Fruit fly (Drosophila melanogaster) whole organism, embryonic: Measurements from ENCODE around the gene CG43402.

Experiments
- ATbp ChIP-seq: fragments of 200-800 bp; sonication (Bioruptor generic); optimal IDR thresholded peaks from 2 replicates; lab custom pipeline; 2017; ENCODE audit warnings: missing biosample characterization, mild to moderate bottlenecking, missing genetic modification characterization, missing genetic modification reagents
- Aef1 ChIP-seq: fragments of 200-800 bp; sonication (Bioruptor generic); IDR thresholded peaks from 3 replicates; pipeline ENCODE4 v1.3.6; 2022; ENCODE audit warnings: missing biosample characterization, missing genetic modification characterization
- Bdp1 ChIP-seq: fragments of 200-800 bp; sonication (Bioruptor generic); optimal IDR thresholded peaks from 3 replicates; lab custom pipeline; 2016; ENCODE audit warnings: missing biosample characterization, missing genetic modification characterization
- CG10543 ChIP-seq: fragments of 200-800 bp; sonication (Bioruptor generic); optimal IDR thresholded peaks from 3 replicates; lab custom pipeline; 2017; ENCODE audit warnings: missing biosample characterization, mild to moderate bottlenecking, missing genetic modification characterization, moderate library complexity
- CG10979 ChIP-seq: fragments of 200-800 bp; sonication (Bioruptor generic); optimal IDR thresholded peaks from 2 replicates; lab custom pipeline; 2018; ENCODE audit warnings: missing biosample characterization, mild to moderate bottlenecking, missing genetic modification characterization, moderate library complexity
- CG12391 ChIP-seq: fragments of 200-800 bp; sonication (Bioruptor generic); optimal IDR thresholded peaks from 3 replicates; lab custom pipeline; 2018; ENCODE audit warnings: missing biosample characterization, mild to moderate bottlenecking, missing genetic modification characterization, moderate library complexity
- CG12769 ChIP-seq: fragments of 200-800 bp; sonication (Bioruptor generic); optimal IDR thresholded peaks from 2 replicates; lab custom pipeline; 2019; ENCODE audit warnings: missing biosample characterization, mild to moderate bottlenecking, missing genetic modification characterization, moderate library complexity
- CG14014 ChIP-seq: fragments of 200-800 bp; sonication (Bioruptor generic); IDR thresholded peaks from 2 replicates; pipeline ENCODE4 v1.3.6; 2022; ENCODE audit warnings: missing biosample characterization, missing genetic modification characterization
- CG16813 ChIP-seq: fragments of 200-800 bp; sonication (Bioruptor generic); IDR thresholded peaks from 3 replicates; pipeline ENCODE4 v1.3.6; 2022; ENCODE audit warnings: missing biosample characterization, missing genetic modification characterization; ENCODE audit not compliant: partially characterized antibody
- CG16863 ChIP-seq: fragments of 200-800 bp; sonication (Bioruptor generic); optimal IDR thresholded peaks from 3 replicates; lab custom pipeline; 2016; ENCODE audit warnings: missing biosample characterization, missing genetic modification characterization
- CG17359 ChIP-seq: fragments of 200-800 bp; sonication (Bioruptor generic); optimal IDR thresholded peaks from 3 replicates; lab custom pipeline; 2018; ENCODE audit warnings: missing biosample characterization, mild to moderate bottlenecking, missing genetic modification characterization, moderate library complexity
- CG18262 ChIP-seq: fragments of 200-800 bp; optimal IDR thresholded peaks from 3 replicates; lab custom pipeline; 2019; ENCODE audit warnings: missing biosample characterization, mild to moderate bottlenecking, missing genetic modification characterization, moderate library complexity
- CG30020 ChIP-seq: fragments of 200-800 bp; optimal IDR thresholded peaks from 2 replicates; lab custom pipeline; 2019; ENCODE audit warnings: missing biosample characterization, mild to moderate bottlenecking, missing genetic modification characterization, moderate library complexity
- CG30431 ChIP-seq: fragments of 200-800 bp; sonication (Bioruptor generic); optimal IDR thresholded peaks from 2 replicates; lab custom pipeline; 2017; ENCODE audit warnings: missing biosample characterization, missing genetic modification characterization
- CG32772 ChIP-seq: fragments of 200-800 bp; sonication (Bioruptor generic); IDR thresholded peaks from 2 replicates; pipeline ENCODE4 v1.3.6; 2022; ENCODE audit warnings: missing biosample characterization, missing genetic modification characterization
- CG3281 ChIP-seq: fragments of 200-800 bp; sonication (Bioruptor generic); optimal IDR thresholded peaks from 3 replicates; lab custom pipeline; 2017; ENCODE audit warnings: missing biosample characterization, mild to moderate bottlenecking, missing genetic modification characterization
- CG3407 ChIP-seq: fragments of 200-800 bp; sonication (Bioruptor generic); optimal IDR thresholded peaks from 2 replicates; lab custom pipeline; 2018; ENCODE audit warnings: missing biosample characterization, mild to moderate bottlenecking, missing genetic modification characterization
- CG34422 ChIP-seq: fragments of 200-800 bp; sonication (Bioruptor generic); IDR thresholded peaks from 3 replicates; pipeline ENCODE4 v1.3.6; 2022; ENCODE audit warnings: missing biosample characterization, missing genetic modification characterization
- CG3838 ChIP-seq: fragments of 200-800 bp; sonication (Bioruptor generic); optimal IDR thresholded peaks from 3 replicates; lab custom pipeline; 2016; ENCODE audit warnings: missing biosample characterization, missing genetic modification characterization
- CG6175 ChIP-seq: fragments of 200-800 bp; sonication (Bioruptor generic); IDR thresholded peaks from 3 replicates; pipeline ENCODE4 v1.3.6; 2022; ENCODE audit warnings: missing biosample characterization, missing genetic modification characterization
- CG6765 ChIP-seq: fragments of 200-800 bp; sonication (Bioruptor generic); optimal IDR thresholded peaks from 3 replicates; lab custom pipeline; 2017; ENCODE audit warnings: missing biosample characterization, mild to moderate bottlenecking, missing genetic modification characterization
- CG6813 ChIP-seq: fragments of 200-800 bp; sonication (Bioruptor generic); optimal IDR thresholded peaks from 2 replicates; lab custom pipeline; 2017; ENCODE audit warnings: missing biosample characterization, missing genetic modification characterization, mild to moderate bottlenecking, moderate library complexity, missing genetic modification reagents
- CG7786 ChIP-seq: fragments of 200-800 bp; sonication (Bioruptor generic); optimal IDR thresholded peaks from 2 replicates; lab custom pipeline; 2016; ENCODE audit warnings: missing biosample characterization, missing genetic modification characterization
- CG8359 ChIP-seq: fragments of 200-800 bp; sonication (Bioruptor generic); optimal IDR thresholded peaks from 2 replicates; lab custom pipeline; 2017; ENCODE audit warnings: missing biosample characterization, mild to moderate bottlenecking, missing genetic modification characterization, borderline replicate concordance
- CG9932 ChIP-seq: fragments of 200-800 bp; sonication (Bioruptor generic); IDR thresholded peaks from 2 replicates; pipeline ENCODE4 v1.3.6; 2022; ENCODE audit warnings: missing biosample characterization, missing genetic modification characterization
- Dad ChIP-seq: fragments of 200-800 bp; sonication (Bioruptor generic); optimal IDR thresholded peaks from 3 replicates; lab custom pipeline; 2016; ENCODE audit warnings: missing biosample characterization, missing genetic modification characterization
- Dip2 ChIP-seq: fragments of 200-800 bp; sonication (Bioruptor generic); IDR thresholded peaks from 2 replicates; pipeline ENCODE4 v1.3.6; 2022; ENCODE audit warnings: missing biosample characterization, missing genetic modification characterization
- Fer1 ChIP-seq: fragments of 200-800 bp; sonication (Bioruptor generic); optimal IDR thresholded peaks from 2 replicates; lab custom pipeline; 2017; ENCODE audit warnings: missing biosample characterization, mild to moderate bottlenecking, missing genetic modification characterization
- H2.0 ChIP-seq: fragments of 200-800 bp; sonication (Bioruptor generic); IDR thresholded peaks from 2 replicates; pipeline ENCODE4 v1.3.6; 2022; ENCODE audit warnings: missing biosample characterization, missing genetic modification characterization
- Hand ChIP-seq: fragments of 200-800 bp; sonication (Bioruptor generic); optimal IDR thresholded peaks from 2 replicates; lab custom pipeline; 2017; ENCODE audit warnings: mild to moderate bottlenecking, missing biosample characterization, missing genetic modification reagents, missing genetic modification characterization
- Hr39 ChIP-seq: fragments of >200 bp; optimal IDR thresholded peaks from 2 replicates; lab custom pipeline; 2017
- Med ChIP-seq: fragments of 200-800 bp; sonication (Bioruptor generic); peaks from one replicate; lab custom pipeline; 2016; ENCODE audit warnings: missing biosample characterization, missing genetic modification characterization, mild to moderate bottlenecking, inconsistent platforms, moderate library complexity
- Mrtf ChIP-seq: fragments of 200-800 bp; sonication (Bioruptor generic); IDR thresholded peaks from 3 replicates; pipeline ENCODE4 v1.3.6; 2022; ENCODE audit warnings: missing biosample characterization, missing genetic modification characterization
- Pdp1 ChIP-seq, 2 experiments: fragments of 200-800 bp; sonication (Bioruptor generic); optimal IDR thresholded peaks; 3 replicates each; lab custom pipeline; 2016; ENCODE audit warnings: missing biosample characterization in 2 of 2, missing genetic modification characterization in 2 of 2, mild to moderate bottlenecking in 1 of 2, moderate library complexity in 1 of 2
- Ravus ChIP-seq: fragments of 200-800 bp; sonication (Bioruptor generic); IDR thresholded peaks from 2 replicates; pipeline ENCODE4 v1.3.6; 2022; ENCODE audit warnings: missing biosample characterization, missing genetic modification characterization
- Xbp1 ChIP-seq: fragments of 200-800 bp; sonication (Bioruptor generic); optimal IDR thresholded peaks from 3 replicates; lab custom pipeline; 2016; ENCODE audit warnings: missing biosample characterization, mild to moderate bottlenecking, missing genetic modification characterization
- amos ChIP-seq: fragments of 200-800 bp; sonication (Bioruptor generic); IDR thresholded peaks from 2 replicates; pipeline ENCODE4 v1.3.6; 2022; ENCODE audit warnings: missing biosample characterization, missing genetic modification characterization; ENCODE audit not compliant: partially characterized antibody
- ap ChIP-seq: fragments of 200-800 bp; sonication (Bioruptor generic); IDR thresholded peaks from 2 replicates; pipeline ENCODE4 v1.3.6; 2022; ENCODE audit warnings: missing biosample characterization, missing genetic modification characterization
- btn ChIP-seq: fragments of 200-800 bp; sonication (Bioruptor generic); optimal IDR thresholded peaks from 2 replicates; lab custom pipeline; 2016; ENCODE audit warnings: missing biosample characterization, missing genetic modification characterization
- chm ChIP-seq: fragments of 200-800 bp; sonication (Bioruptor generic); IDR thresholded peaks from 2 replicates; pipeline ENCODE4 v1.3.6; 2022; ENCODE audit warnings: missing biosample characterization, missing genetic modification characterization
- emc ChIP-seq: fragments of 200-800 bp; sonication (Bioruptor generic); optimal IDR thresholded peaks from 2 replicates; lab custom pipeline; 2016; ENCODE audit warnings: missing biosample characterization, missing genetic modification characterization
- ind ChIP-seq: fragments of 200-800 bp; sonication (Bioruptor generic); optimal IDR thresholded peaks from 3 replicates; lab custom pipeline; 2016; ENCODE audit warnings: missing biosample characterization, missing genetic modification characterization
- lilli ChIP-seq: fragments of 200-800 bp; sonication (Bioruptor generic); optimal IDR thresholded peaks from 3 replicates; lab custom pipeline; 2016; ENCODE audit warnings: missing biosample characterization, missing genetic modification characterization
- lmd ChIP-seq: fragments of 200-800 bp; sonication (Bioruptor generic); IDR thresholded peaks from 2 replicates; pipeline ENCODE4 v1.3.6; 2022; ENCODE audit warnings: missing biosample characterization, missing genetic modification characterization
- pfk ChIP-seq: fragments of 200-800 bp; sonication (Bioruptor generic); optimal IDR thresholded peaks from 2 replicates; lab custom pipeline; 2018; ENCODE audit warnings: missing biosample characterization, mild to moderate bottlenecking, missing genetic modification characterization, moderate library complexity
- prd ChIP-seq, 3 experiments: fragments of >200 bp in 2 of 3; fragments of 200-800 bp in 1 of 3; sonication (Bioruptor generic) in 1 of 3; optimal IDR thresholded peaks in 2 of 3; IDR thresholded peaks in 1 of 3; 2 replicates in 2 of 3; 3 replicates in 1 of 3; pipeline versions ENCODE4 v1.3.6 to Lab custom; 2017 to 2022; ENCODE audit warnings: missing biosample characterization in 1 of 3, missing genetic modification characterization in 1 of 3
- ranshi ChIP-seq: fragments of 200-800 bp; sonication (Bioruptor generic); IDR thresholded peaks from 2 replicates; pipeline ENCODE4 v1.3.6; 2022; ENCODE audit warnings: missing biosample characterization, missing genetic modification characterization
- schlank ChIP-seq: fragments of 200-800 bp; sonication (Bioruptor generic); optimal IDR thresholded peaks from 2 replicates; lab custom pipeline; 2018; ENCODE audit warnings: missing biosample characterization, mild to moderate bottlenecking, missing genetic modification characterization
- slou ChIP-seq: fragments of 200-800 bp; sonication (Bioruptor generic); optimal IDR thresholded peaks from 3 replicates; lab custom pipeline; 2016; ENCODE audit warnings: missing biosample characterization, missing genetic modification characterization
- tgo ChIP-seq: fragments of 200-800 bp; sonication (Bioruptor generic); IDR thresholded peaks from 3 replicates; pipeline ENCODE4 v1.3.6; 2022; ENCODE audit warnings: missing biosample characterization, missing genetic modification characterization
- vfl ChIP-seq: fragments of 200-800 bp; sonication (Bioruptor generic); optimal IDR thresholded peaks from 2 replicates; lab custom pipeline; 2016; ENCODE audit warnings: missing biosample characterization, missing genetic modification characterization

The CG43402 gene

dm6 chr2L:1424812-1425211 lies 17.6 kb upstream of the CG43402 start (continued):
- TF ChIP-seq amos (GFP tag; lab: Robert Waterston, UW) (no peak), ATbp (GFP tag; lab: Kevin White, UChicago) (peak; percentile 75), CG10543 (no peak), Fer1 (GFP tag; lab: Kevin White, UChicago) (no peak), CG3838 (GFP tag; lab: Kevin White, UChicago) (no peak), CG16863 (GFP tag; lab: Kevin White, UChicago) (no peak), Dad (GFP tag; lab: Kevin White, UChicago) (peak; percentile 22), CG12391 (tag; lab: Kevin White, UChicago) (peak; percentile 41), vfl (GFP tag; lab: Kevin White, UChicago) (peak; percentile 4), Mrtf (GFP tag; lab: Robert Waterston, UW) (0 out of 3 replicates have a peak, but pooled peaks have one; percentile 32), Aef1 (GFP tag; lab: Robert Waterston, UW) (no peak), Ravus (GFP tag; lab: Robert Waterston, UW) (no peak), Xbp1 (GFP tag; lab: Kevin White, UChicago) (peak; percentile 69), Hr39 (lab: Kevin White, UChicago) (no peak), CG6813 (GFP tag; lab: Kevin White, UChicago) (no peak), Dip2 (GFP tag; lab: Robert Waterston, UW) (no peak), CG6765 (GFP tag; lab: Kevin White, UChicago) (no peak), CG12769 (tag; lab: Kevin White, UChicago) (peak; percentile 67), prd (optimal IDR thresholded peaks at IDR 0.05; lab: Kevin White, UChicago) (no peak), prd (GFP tag; IDR thresholded peaks at IDR 0.05; lab: Robert Waterston, UW) (peak; percentile 59; the same call in 2 of the 3 replicates), lilli (GFP tag; lab: Kevin White, UChicago) (peak; percentile 30), CG6175 (GFP tag; lab: Robert Waterston, UW) (no peak), CG3281 (GFP tag; lab: Kevin White, UChicago) (no peak), CG9932 (GFP tag; lab: Robert Waterston, UW) (0 out of 2 replicates have a peak, but pooled peaks have one; percentile 19), ind (GFP tag; lab: Kevin White, UChicago) (peak; percentile 45), CG34422 (0 out of 3 replicates have a peak, but pooled peaks have one; percentile 23), CG32772 (peak; percentile 44; the same call in 1 of the 2 replicates), slou (GFP tag; lab: Kevin White, UChicago) (no peak), CG7786 (GFP tag; lab: Kevin White, UChicago) (peak; percentile 46), pfk (GFP tag; lab: Kevin White, UChicago) (no peak), CG16813 (GFP tag; lab: Robert Waterston, UW) (no peak), CG18262 (peak; percentile 24), btn (no peak), schlank (no peak), H2.0 (no peak), lmd (GFP tag; lab: Robert Waterston, UW) (0 out of 2 replicates have a peak, but pooled peaks have one; percentile 22), CG30431 (no peak), chm (GFP tag; lab: Robert Waterston, UW) (no peak), CG17359 (tag; lab: Kevin White, UChicago) (peak; percentile 15), CG10979 (tag; lab: Kevin White, UChicago) (no peak), Hand (GFP tag; lab: Kevin White, UChicago) (no peak), Bdp1 (GFP tag; lab: Kevin White, UChicago) (peak; percentile 33), CG3407 (GFP tag; lab: Kevin White, UChicago) (peak; percentile 41), emc (GFP tag; lab: Kevin White, UChicago) (no peak), Med (peak; percentile 82), ranshi (GFP tag; lab: Robert Waterston, UW) (peak; percentile 28; the same call in 1 of the 2 replicates), ap (0 out of 2 replicates have a peak, but pooled peaks have one; percentile 25), CG14014 (no peak), CG30020 (tag; lab: Kevin White, UChicago) (peak; percentile 1), CG8359 (no peak), tgo (GFP tag; lab: Robert Waterston, UW) (peak; percentile 22; the same call in 1 of the 3 replicates), Pdp1 (GFP tag; optimal IDR thresholded peaks at IDR 0.05; lab: Kevin White, UChicago) (peak; percentile 10 to 23)
